Fruit fly (Drosophila melanogaster): ENCODE results near the gene CG4213.

CG4213 gene

DNA sequence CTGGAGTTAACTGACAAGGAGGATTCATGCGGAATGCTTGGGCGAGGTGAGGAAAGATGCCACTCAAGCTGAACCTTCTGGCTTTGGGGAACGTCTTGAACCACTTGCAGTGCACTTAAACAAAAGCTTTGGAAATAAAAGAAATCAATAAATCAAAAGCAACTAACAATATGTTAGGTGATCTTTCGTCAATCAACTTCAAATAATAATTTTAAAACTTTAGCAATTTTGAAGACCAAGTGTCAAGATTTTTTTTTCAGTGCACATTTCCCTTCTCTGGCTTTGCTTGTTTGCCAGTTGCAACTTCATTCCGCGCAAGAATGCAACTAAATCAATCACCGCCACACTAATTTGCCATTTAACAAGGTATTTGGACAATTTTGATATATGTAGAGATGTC lies 19.2 kb downstream of the CG4213 start (continued):
- TF ChIP-seq nom (GFP tag; optimal IDR thresholded peaks at IDR 0.05) (peak; percentile 1), CG10979 (tag; optimal IDR thresholded peaks at IDR 0.05) (peak; percentile 47), mld (GFP tag; IDR thresholded peaks at IDR 0.05; ENCODE audit: partially characterized antibody) (no peak), CG3995 (GFP tag; optimal IDR thresholded peaks at IDR 0.05) (no peak), Ada2b (GFP tag; IDR thresholded peaks at IDR 0.05) (peak; percentile 26; the same call in 1 of the 2 replicates), gro (GFP tag; optimal IDR thresholded peaks at IDR 0.05) (no peak), dmrt11E (tag; optimal IDR thresholded peaks at IDR 0.05) (peak; percentile 40), HLH3B (GFP tag; IDR thresholded peaks at IDR 0.05) (no peak), CG14710 (tag; optimal IDR thresholded peaks at IDR 0.05) (peak; percentile 25), ken (GFP tag; IDR thresholded peaks at IDR 0.05) (no peak), CTCF (GFP tag; optimal IDR thresholded peaks at IDR 0.05) (no peak), CG8388 (GFP tag; optimal IDR thresholded peaks at IDR 0.05) (peak; percentile 7), Sox102F (GFP tag; optimal IDR thresholded peaks at IDR 0.05) (peak; percentile 25), sqz (GFP tag; optimal IDR thresholded peaks at IDR 0.05) (no peak), chif (GFP tag; optimal IDR thresholded peaks at IDR 0.05) (peak in 1 of 2 experiments; percentile 6), phol (tag; optimal IDR thresholded peaks at IDR 0.05) (peak; percentile 41), unpg (GFP tag; optimal IDR thresholded peaks at IDR 0.05) (peak; percentile 10), corto (GFP tag; optimal IDR thresholded peaks at IDR 0.05) (peak; percentile 9), Taf1 (GFP tag; IDR thresholded peaks at IDR 0.05) (no peak), jumu (GFP tag; optimal IDR thresholded peaks at IDR 0.05) (no peak), dmrt99B (tag; optimal IDR thresholded peaks at IDR 0.05) (no peak), btn (GFP tag; optimal IDR thresholded peaks at IDR 0.05) (no peak), lmd (GFP tag; IDR thresholded peaks at IDR 0.05) (0 out of 2 replicates have a peak, but pooled peaks have one; percentile 20), nmo (GFP tag; optimal IDR thresholded peaks at IDR 0.05) (peak; percentile 10), Oli (tag; optimal IDR thresholded peaks at IDR 0.05) (peak; percentile 5), CG33557 (GFP tag; optimal IDR thresholded peaks at IDR 0.05) (no peak), CG4424 (GFP tag; optimal IDR thresholded peaks at IDR 0.05) (peak; percentile 12)

dm6 chr2L:378815-379440 lies 23.1 kb downstream of the CG4213 start:
- TF ChIP-seq CG7987 (GFP tag; optimal IDR thresholded peaks at IDR 0.05) (peak; percentile 7), CG18599 (GFP tag; optimal IDR thresholded peaks at IDR 0.05) (no peak), Stat92E (GFP tag; optimal IDR thresholded peaks at IDR 0.05) (no peak), CG17186 (GFP tag; optimal IDR thresholded peaks at IDR 0.05) (no peak), ttk (GFP tag; IDR thresholded peaks at IDR 0.05) (no peak), jigr1 (GFP tag; IDR thresholded peaks at IDR 0.05) (no peak), GATAe (GFP tag; conservative IDR thresholded peaks at IDR 0.05) (no peak), CG18262 (tag; optimal IDR thresholded peaks at IDR 0.05) (no peak), sug (tag; optimal IDR thresholded peaks at IDR 0.05) (peak; percentile 23), mirr (GFP tag; optimal IDR thresholded peaks at IDR 0.05) (peak; percentile 61), cwo (GFP tag; optimal IDR thresholded peaks at IDR 0.05) (peak; percentile 34), exex (tag; optimal IDR thresholded peaks at IDR 0.05) (peak; percentile 90), grn (GFP tag; optimal IDR thresholded peaks at IDR 0.05) (peak; percentile 94), E2f2 (GFP tag; IDR thresholded peaks at IDR 0.05) (no peak), her (GFP tag; optimal IDR thresholded peaks at IDR 0.05) (no peak), CG9817 (tag; optimal IDR thresholded peaks at IDR 0.05) (no peak), TFAM (GFP tag; optimal IDR thresholded peaks at IDR 0.05) (no peak), Myb (GFP tag; optimal IDR thresholded peaks at IDR 0.05) (no peak)

All from whole organism, embryonic.